Worm (Caenorhabditis elegans) whole organism, early embryonic: Measurements from ENCODE around the gene ZK688.10.

Experiments
- ama-1 ChIP-seq: fragments of 150-350 bp; optimal IDR thresholded peaks from 2 replicates; lab custom pipeline; 2014
- ceh-13 ChIP-seq: fragments of 200-800 bp; sonication (Bioruptor generic); optimal IDR thresholded peaks from 2 replicates; lab custom pipeline; 2018; ENCODE audit warnings: mild to moderate bottlenecking, missing genetic modification characterization, missing compliant biosample characterization
- ceh-36 ChIP-seq: sonication (generic microtip); optimal IDR thresholded peaks from 2 replicates; lab custom pipeline; 2016; ENCODE audit warnings: missing genetic modification characterization, inconsistent platforms, missing compliant biosample characterization
- flt-1 ChIP-seq: fragments of 200-800 bp; sonication (Bioruptor generic); IDR thresholded peaks from 2 replicates; pipeline ENCODE4 v1.3.6; 2022; ENCODE audit warnings: missing genetic modification characterization, missing compliant biosample characterization
- hmbx-1 ChIP-seq: sonication (generic microtip); optimal IDR thresholded peaks from 2 replicates; lab custom pipeline; 2016; ENCODE audit warnings: mild to moderate bottlenecking, missing genetic modification characterization, missing compliant biosample characterization
- tra-4 ChIP-seq: sonication (generic microtip); optimal IDR thresholded peaks from 2 replicates; lab custom pipeline; 2017; ENCODE audit warnings: missing genetic modification characterization, missing compliant biosample characterization

DNA sequence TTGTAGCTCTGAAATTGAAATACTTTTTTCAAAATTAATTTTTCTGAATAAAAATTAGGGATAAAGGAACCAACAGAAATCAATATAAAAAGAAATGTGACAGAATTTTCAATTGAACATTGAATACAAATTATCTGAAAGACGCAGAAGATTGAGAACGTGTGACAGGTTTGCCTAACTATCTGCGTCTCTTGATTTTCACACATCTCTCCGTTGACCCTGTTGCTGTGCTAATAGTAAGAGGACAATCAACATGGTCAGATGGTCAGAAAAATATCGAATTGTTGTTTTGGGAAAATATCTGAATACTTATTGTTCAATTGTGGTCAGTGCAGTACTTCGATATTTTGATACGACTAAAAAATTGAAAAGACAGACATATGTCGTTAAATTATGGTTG is 14.8 kb upstream of the ZK688.10 start, which contains the start of gene ZK688.7:
- no peak for TF ChIP-seq ceh-13 (GFP tag; lab: Kevin White, UChicago)
- no peak for TF ChIP-seq ama-1 (lab: Kevin White, UChicago)
- no peak for TF ChIP-seq tra-4 (tag; lab: Kevin White, UChicago)
- no peak for TF ChIP-seq ceh-36 (tag; lab: Kevin White, UChicago)
- no peak for TF ChIP-seq flt-1 (GFP tag; lab: Robert Waterston, UW)
- no peak for TF ChIP-seq hmbx-1 (tag; lab: Kevin White, UChicago)
